Fruit fly (Drosophila melanogaster): ENCODE results near the gene PNUTS.

Gene PNUTS

DNA sequence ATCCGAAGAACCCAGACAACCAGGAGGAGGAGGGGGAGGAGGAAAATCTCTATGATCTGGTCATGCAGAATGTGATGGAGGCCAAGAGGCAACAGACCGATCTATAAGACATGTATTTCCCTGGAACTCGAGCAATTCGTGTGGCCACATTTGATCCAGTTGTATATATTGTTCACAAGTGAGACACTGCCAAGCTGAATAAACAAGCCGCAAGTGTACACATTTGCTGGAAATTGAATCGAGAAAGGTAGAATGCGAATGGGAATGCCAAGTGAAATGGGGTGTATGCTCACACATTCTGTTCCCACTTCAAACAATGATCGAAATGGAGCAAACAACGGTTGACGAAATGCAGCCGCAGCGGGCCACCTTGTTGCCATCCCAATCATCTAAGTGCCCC lies 14.3 kb upstream of the PNUTS start (continued):
- TF ChIP-seq Spps (tag; optimal IDR thresholded peaks at IDR 0.05) (no peak), CG15479 (GFP tag; optimal IDR thresholded peaks at IDR 0.05) (no peak), bigmax (GFP tag; optimal IDR thresholded peaks at IDR 0.05) (no peak), Hand (GFP tag; optimal IDR thresholded peaks at IDR 0.05) (no peak), CG3838 (GFP tag; optimal IDR thresholded peaks at IDR 0.05) (no peak), ssp (GFP tag; IDR thresholded peaks at IDR 0.05) (no peak), CG2712 (tag; optimal IDR thresholded peaks at IDR 0.05) (no peak), sna (GFP tag; IDR thresholded peaks at IDR 0.05; ENCODE audit: partially characterized antibody) (no peak), lilli (GFP tag; optimal IDR thresholded peaks at IDR 0.05) (no peak), phol (tag; optimal IDR thresholded peaks at IDR 0.05) (no peak), da (GFP tag; optimal IDR thresholded peaks at IDR 0.05) (no peak), p53 (GFP tag; optimal IDR thresholded peaks at IDR 0.05) (no peak), CG2678 (tag; optimal IDR thresholded peaks at IDR 0.05) (peak; percentile 41), CG6272 (GFP tag; IDR thresholded peaks at IDR 0.05) (no peak), croc (GFP tag; conservative IDR thresholded peaks at IDR 0.05) (no peak), pum (GFP tag; optimal IDR thresholded peaks at IDR 0.05) (no peak), CG7839 (tag; optimal IDR thresholded peaks at IDR 0.05) (no peak), CG16779 (GFP tag; IDR thresholded peaks at IDR 0.05) (no peak), CG7745 (tag; optimal IDR thresholded peaks at IDR 0.05) (no peak), gce (GFP tag; IDR thresholded peaks at IDR 0.05) (no peak), HmgD (GFP tag; optimal IDR thresholded peaks at IDR 0.05) (no peak), CG10366 (GFP tag; IDR thresholded peaks at IDR 0.05) (no peak), Sin3A (optimal IDR thresholded peaks at IDR 0.05) (no peak), B-H2 (GFP tag; optimal IDR thresholded peaks at IDR 0.05) (peak; percentile 10), sisA (GFP tag; IDR thresholded peaks at IDR 0.05) (no peak), toy (GFP tag; IDR thresholded peaks at IDR 0.05) (no peak), CG31365 (tag; optimal IDR thresholded peaks at IDR 0.05) (peak; percentile 30), slp2 (GFP tag; optimal IDR thresholded peaks at IDR 0.05) (no peak), Chrac-16 (GFP tag; optimal IDR thresholded peaks at IDR 0.05) (no peak), Atf3 (GFP tag; optimal IDR thresholded peaks at IDR 0.05) (no peak), CG11504 (tag; optimal IDR thresholded peaks at IDR 0.05) (no peak), ap (GFP tag; IDR thresholded peaks at IDR 0.05) (no peak), Antp (GFP tag; optimal IDR thresholded peaks at IDR 0.05) (no peak), CG17612 (GFP tag; IDR thresholded peaks at IDR 0.05) (no peak), nom (GFP tag; optimal IDR thresholded peaks at IDR 0.05) (no peak), twi (tag; optimal IDR thresholded peaks at IDR 0.05) (no peak), dysf (GFP tag; IDR thresholded peaks at IDR 0.05) (0 out of 3 replicates have a peak, but pooled peaks have one; percentile 10), seq (GFP tag; IDR thresholded peaks at IDR 0.05) (no peak), Taf1 (GFP tag; IDR thresholded peaks at IDR 0.05) (no peak), CG9437 (GFP tag; optimal IDR thresholded peaks at IDR 0.05) (no peak), CG11560 (tag; IDR thresholded peaks at IDR 0.05) (no peak), shn (GFP tag; optimal IDR thresholded peaks at IDR 0.05) (no peak), NC2α (GFP tag; optimal IDR thresholded peaks at IDR 0.05) (no peak), Hsf (GFP tag; optimal IDR thresholded peaks at IDR 0.05) (no peak), kah (GFP tag; optimal IDR thresholded peaks at IDR 0.05) (no peak), CG6175 (GFP tag; IDR thresholded peaks at IDR 0.05) (no peak), CG1602 (GFP tag; optimal IDR thresholded peaks at IDR 0.05) (no peak), Side (GFP tag; optimal IDR thresholded peaks at IDR 0.05) (peak; percentile 16), CG18599 (GFP tag; optimal IDR thresholded peaks at IDR 0.05) (peak; percentile 77), nerfin-2 (GFP tag; IDR thresholded peaks at IDR 0.05; ENCODE audit: partially characterized antibody) (no peak), CG7271 (tag; optimal IDR thresholded peaks at IDR 0.05) (no peak), Abd-B (GFP tag; optimal IDR thresholded peaks at IDR 0.05) (no peak), gem (tag; optimal IDR thresholded peaks at IDR 0.05) (no peak)

Measured in whole organism, embryonic.